Fruit fly (Drosophila melanogaster): ENCODE data around the gene Atg18a.
A peak's percentile ranks its signal among the peaks of the same experiment; 100 is the strongest.

The Atg18a gene

dm6 chr3L:8153206-8153996 is 33.3 kb upstream of the Atg18a start:
- no peak for TF ChIP-seq Hmx (GFP tag; optimal IDR thresholded peaks at IDR 0.05)
- TF ChIP-seq CG13287 (GFP tag; IDR thresholded peaks at IDR 0.05; ENCODE audit: partially characterized antibody), result no peak
- no peak for TF ChIP-seq toy (GFP tag; IDR thresholded peaks at IDR 0.05)
- no peak for TF ChIP-seq fu2 (GFP tag; optimal IDR thresholded peaks at IDR 0.05)
- TF ChIP-seq CG2202 (tag; optimal IDR thresholded peaks at IDR 0.05), result no peak
- no peak for TF ChIP-seq CG1233 (GFP tag; optimal IDR thresholded peaks at IDR 0.05)
- TF ChIP-seq CG14860 (GFP tag; IDR thresholded peaks at IDR 0.05; ENCODE audit: partially characterized antibody), result no peak
- no peak for TF ChIP-seq corto (GFP tag; optimal IDR thresholded peaks at IDR 0.05)
- peak in 1 of 2 experiments; percentile 40 for TF ChIP-seq Eip74EF (GFP tag; optimal IDR thresholded peaks at IDR 0.05)
- no peak for TF ChIP-seq CG7271 (tag; optimal IDR thresholded peaks at IDR 0.05)
- peak; percentile 2 for TF ChIP-seq CG6654 (GFP tag; optimal IDR thresholded peaks at IDR 0.05)
- no peak; the same call in 1 of the 2 replicates for TF ChIP-seq peb (GFP tag; IDR thresholded peaks at IDR 0.05)
- no peak for TF ChIP-seq da (GFP tag; optimal IDR thresholded peaks at IDR 0.05)
- no peak for TF ChIP-seq Jarid2 (GFP tag; optimal IDR thresholded peaks at IDR 0.05)
- no peak for TF ChIP-seq shn (GFP tag; optimal IDR thresholded peaks at IDR 0.05)
- peak; percentile 58 for TF ChIP-seq HHEX (GFP tag; optimal IDR thresholded peaks at IDR 0.05)
- no peak for TF ChIP-seq Taf1 (GFP tag; IDR thresholded peaks at IDR 0.05)
- TF ChIP-seq Dref (GFP tag; IDR thresholded peaks at IDR 0.05), result no peak
- TF ChIP-seq sna (GFP tag; IDR thresholded peaks at IDR 0.05; ENCODE audit: partially characterized antibody), result no peak
- peak; percentile 50 for TF ChIP-seq Ada2b (GFP tag; IDR thresholded peaks at IDR 0.05)
- TF ChIP-seq CG11085 (GFP tag; IDR thresholded peaks at IDR 0.05), result 0 out of 2 replicates have a peak, but pooled peaks have one; percentile 14
- TF ChIP-seq NC2β (GFP tag; optimal IDR thresholded peaks at IDR 0.05), result peak; percentile 10
- TF ChIP-seq CG9797 (GFP tag; optimal IDR thresholded peaks at IDR 0.05), result no peak
- peak; percentile 10 for TF ChIP-seq NC2α (GFP tag; optimal IDR thresholded peaks at IDR 0.05)
- TF ChIP-seq CG3065 (GFP tag; optimal IDR thresholded peaks at IDR 0.05), result no peak
- TF ChIP-seq ewg (GFP tag; optimal IDR thresholded peaks at IDR 0.05), result peak; percentile 43
- TF ChIP-seq h (optimal IDR thresholded peaks at IDR 0.05), result no peak
- TF ChIP-seq stwl (tag; optimal IDR thresholded peaks at IDR 0.05), result no peak
- peak; percentile 69 for TF ChIP-seq phol (tag; optimal IDR thresholded peaks at IDR 0.05)
- TF ChIP-seq ken (GFP tag; IDR thresholded peaks at IDR 0.05), result peak; percentile 67
- no peak for TF ChIP-seq D19B (GFP tag; optimal IDR thresholded peaks at IDR 0.05)
- TF ChIP-seq salm (tag; optimal IDR thresholded peaks at IDR 0.05), result peak; percentile 1
- no peak for TF ChIP-seq hkb (optimal IDR thresholded peaks at IDR 0.05)
- TF ChIP-seq hkb (GFP tag; IDR thresholded peaks at IDR 0.05), result peak; percentile 76
- peak; percentile 58 for TF ChIP-seq CG12659 (GFP tag; optimal IDR thresholded peaks at IDR 0.05)
- peak; percentile 56 for TF ChIP-seq CG15269 (tag; optimal IDR thresholded peaks at IDR 0.05)
- no peak for TF ChIP-seq crol (GFP tag; IDR thresholded peaks at IDR 0.05)
- no peak for TF ChIP-seq Sin3A (optimal IDR thresholded peaks at IDR 0.05)
- TF ChIP-seq D19A (tag; optimal IDR thresholded peaks at IDR 0.05), result peak; percentile 61
- TF ChIP-seq CG10565 (GFP tag; optimal IDR thresholded peaks at IDR 0.05), result no peak
- peak; percentile 16 for TF ChIP-seq CG6254 (GFP tag; optimal IDR thresholded peaks at IDR 0.05)
- no peak for TF ChIP-seq Neu2 (GFP tag; optimal IDR thresholded peaks at IDR 0.05; ENCODE audit: borderline replicate concordance)
- peak; percentile 58 for TF ChIP-seq CG7839 (tag; optimal IDR thresholded peaks at IDR 0.05)
- no peak for TF ChIP-seq CG17186 (GFP tag; optimal IDR thresholded peaks at IDR 0.05)
- no peak for TF ChIP-seq Doc2 (GFP tag; IDR thresholded peaks at IDR 0.05)
- TF ChIP-seq HLH4C (GFP tag; IDR thresholded peaks at IDR 0.05; ENCODE audit: partially characterized antibody), result no peak
- TF ChIP-seq CG2678 (tag; optimal IDR thresholded peaks at IDR 0.05), result peak; percentile 67
- TF ChIP-seq odd (GFP tag; optimal IDR thresholded peaks at IDR 0.05), result no peak
- no peak for TF ChIP-seq ash1 (GFP tag; optimal IDR thresholded peaks at IDR 0.05)
- peak; percentile 36; the same call in 2 of the 3 replicates for TF ChIP-seq croc (GFP tag; conservative IDR thresholded peaks at IDR 0.05)

Measured in whole organism, embryonic.